Worm (Caenorhabditis elegans) whole organism, young adult: ENCODE measurements around the gene hyl-1.

Experiments used
- B0019.2 ChIP-seq: fragments of 200-800 bp; sonication (Bioruptor generic); conservative IDR thresholded peaks from 2 replicates; pipeline ENCODE4 v1.3.6; 2022; ENCODE audit warnings: missing genetic modification reagents, missing genetic modification characterization, missing compliant biosample characterization
- B0035.1 ChIP-seq: sonication (generic microtip); optimal IDR thresholded peaks from 2 replicates; lab custom pipeline; 2016; ENCODE audit warnings: missing genetic modification characterization, mild to moderate bottlenecking, missing compliant biosample characterization, missing genotype, missing genetic modification reagents
- B0336.3 ChIP-seq: fragments of 200-800 bp; sonication (Bioruptor generic); IDR thresholded peaks from 2 replicates; pipeline ENCODE4 v1.3.6; 2022; ENCODE audit warnings: missing genetic modification characterization, missing compliant biosample characterization
- C06A6.2 ChIP-seq: fragments of 200-800 bp; sonication (Bioruptor generic); conservative IDR thresholded peaks from 2 replicates; pipeline ENCODE4 v1.3.6; 2022; ENCODE audit warnings: missing genetic modification characterization, missing compliant biosample characterization
- D2030.7 ChIP-seq: fragments of 200-800 bp; sonication (Bioruptor generic); IDR thresholded peaks from 2 replicates; pipeline ENCODE4 v1.3.6; 2022; ENCODE audit warnings: missing genetic modification reagents, missing genetic modification characterization, missing compliant biosample characterization
- F10E7.11 ChIP-seq: sonication (generic microtip); optimal IDR thresholded peaks from 2 replicates; lab custom pipeline; 2017; ENCODE audit warnings: mild to moderate bottlenecking, missing genetic modification characterization, moderate library complexity, missing compliant biosample characterization
- F22D6.2 ChIP-seq: sonication (generic microtip); optimal IDR thresholded peaks from 2 replicates; lab custom pipeline; 2016; ENCODE audit warnings: mild to moderate bottlenecking, missing genetic modification characterization, missing compliant biosample characterization
- F33H1.4 ChIP-seq: fragments of 200-800 bp; sonication (Bioruptor generic); IDR thresholded peaks from 2 replicates; pipeline ENCODE4 v1.3.6; 2022; ENCODE audit warnings: missing genetic modification reagents, missing genetic modification characterization, missing compliant biosample characterization
- T26A5.8 ChIP-seq: sonication (generic microtip); optimal IDR thresholded peaks from 2 replicates; lab custom pipeline; 2016; ENCODE audit warnings: missing genetic modification characterization, missing compliant biosample characterization
- Y53G8AR.9 ChIP-seq: fragments of 200-800 bp; sonication (Bioruptor generic); conservative IDR thresholded peaks from 2 replicates; pipeline ENCODE4 v1.3.6; 2022; ENCODE audit warnings: missing genetic modification reagents, missing genetic modification characterization, missing compliant biosample characterization
- Y56A3A.18 ChIP-seq: fragments of 200-800 bp; sonication (Bioruptor generic); IDR thresholded peaks from 2 replicates; pipeline ENCODE4 v1.3.6; 2022; ENCODE audit warnings: missing genetic modification reagents, missing genetic modification characterization, missing compliant biosample characterization
- ZK185.1 ChIP-seq: sonication (generic microtip); optimal IDR thresholded peaks from 2 replicates; lab custom pipeline; 2016; ENCODE audit warnings: mild to moderate bottlenecking, missing genetic modification characterization, missing compliant biosample characterization; ENCODE audit not compliant: poor library complexity, severe bottlenecking
- aptf-2 ChIP-seq: fragments of 200-800 bp; sonication (Bioruptor generic); conservative IDR thresholded peaks from 2 replicates; pipeline ENCODE4 v1.3.6; 2022; ENCODE audit warnings: missing genetic modification reagents, missing genetic modification characterization, missing compliant biosample characterization
- attf-3 ChIP-seq: fragments of 200-800 bp; sonication (Bioruptor generic); conservative IDR thresholded peaks from 2 replicates; pipeline ENCODE4 v1.3.6; 2022; ENCODE audit warnings: missing genetic modification reagents, missing genetic modification characterization, missing compliant biosample characterization
- attf-5 ChIP-seq: fragments of 200-800 bp; sonication (Bioruptor generic); optimal IDR thresholded peaks from 2 replicates; lab custom pipeline; 2018; ENCODE audit warnings: mild to moderate bottlenecking, missing genetic modification characterization, missing compliant biosample characterization
- ccch-3 ChIP-seq: fragments of 200-800 bp; sonication (Bioruptor generic); optimal IDR thresholded peaks from 2 replicates; lab custom pipeline; 2018; ENCODE audit warnings: mild to moderate bottlenecking, missing genetic modification characterization, missing compliant biosample characterization
- ceh-100 ChIP-seq: fragments of 200-800 bp; sonication (Bioruptor generic); IDR thresholded peaks from 2 replicates; pipeline ENCODE4 v1.3.6; 2022; ENCODE audit warnings: missing genetic modification reagents, missing genetic modification characterization, missing compliant biosample characterization
- ceh-79 ChIP-seq: sonication (generic microtip); optimal IDR thresholded peaks from 2 replicates; lab custom pipeline; 2017; ENCODE audit warnings: mild to moderate bottlenecking, missing genetic modification characterization, missing compliant biosample characterization
- chd-7 ChIP-seq: sonication (generic microtip); optimal IDR thresholded peaks from 2 replicates; lab custom pipeline; 2016; ENCODE audit warnings: mild to moderate bottlenecking, missing genetic modification characterization, moderate library complexity, missing compliant biosample characterization
- die-1 ChIP-seq: sonication (generic microtip); optimal IDR thresholded peaks from 2 replicates; lab custom pipeline; 2016; ENCODE audit warnings: missing genotype, mild to moderate bottlenecking, missing genetic modification characterization, missing compliant biosample characterization
- dox-1 ChIP-seq: fragments of 200-800 bp; sonication (Bioruptor generic); IDR thresholded peaks from 2 replicates; pipeline ENCODE4 v1.3.6; 2022; ENCODE audit warnings: missing genetic modification reagents, missing genetic modification characterization, missing compliant biosample characterization
- efl-1 ChIP-seq: fragments of 150-350 bp; optimal IDR thresholded peaks from 2 replicates; lab custom pipeline; 2014; ENCODE audit warnings: missing biosample characterization, missing genetic modification reagents, missing genetic modification characterization
- ekl-4 ChIP-seq: fragments of 200-800 bp; sonication (Bioruptor generic); IDR thresholded peaks from 2 replicates; pipeline ENCODE4 v1.3.6; 2022; ENCODE audit warnings: missing genetic modification reagents, missing genetic modification characterization, missing compliant biosample characterization
- hmg-1.2 ChIP-seq: fragments of 200-800 bp; sonication (Bioruptor generic); IDR thresholded peaks from 2 replicates; pipeline ENCODE4 v1.3.6; 2022; ENCODE audit warnings: missing genetic modification reagents, missing genetic modification characterization, missing compliant biosample characterization
- hsf-1 ChIP-seq: fragments of 200-800 bp; sonication (Bioruptor generic); IDR thresholded peaks from 2 replicates; pipeline ENCODE4 v1.3.6; 2022; ENCODE audit warnings: missing genetic modification reagents, missing genetic modification characterization, missing compliant biosample characterization
- let-526 ChIP-seq: fragments of 200-800 bp; sonication (Bioruptor generic); IDR thresholded peaks from 2 replicates; pipeline ENCODE4 v1.3.6; 2022; ENCODE audit warnings: missing genetic modification reagents, missing genetic modification characterization, missing compliant biosample characterization
- lin-35 ChIP-seq, 3 experiments: fragments of 150-350 bp in 2 of 3; sonication (generic microtip) in 1 of 3; optimal IDR thresholded peaks; 2 replicates each; lab custom pipeline; 2014 to 2018; ENCODE audit warnings: missing biosample characterization in 3 of 3, missing genetic modification characterization in 3 of 3, missing genetic modification reagents in 3 of 3
- lin-40 ChIP-seq: sonication (generic microtip); optimal IDR thresholded peaks from 2 replicates; lab custom pipeline; 2016; ENCODE audit warnings: missing genetic modification characterization, mild to moderate bottlenecking, missing compliant biosample characterization, missing genotype, missing genetic modification reagents
- lsl-1 ChIP-seq: fragments of 200-800 bp; sonication (Bioruptor generic); optimal IDR thresholded peaks from 2 replicates; lab custom pipeline; 2018; ENCODE audit warnings: mild to moderate bottlenecking, missing genetic modification characterization, moderate library complexity, missing compliant biosample characterization
- madf-10 ChIP-seq: sonication (generic microtip); optimal IDR thresholded peaks from 2 replicates; lab custom pipeline; 2016; ENCODE audit warnings: mild to moderate bottlenecking, missing genetic modification characterization, missing compliant biosample characterization
- madf-8 ChIP-seq: fragments of 200-800 bp; sonication (Bioruptor generic); conservative IDR thresholded peaks from 2 replicates; pipeline ENCODE4 v1.3.6; 2022; ENCODE audit warnings: missing genetic modification reagents, missing genetic modification characterization, missing compliant biosample characterization
- nfya-2 ChIP-seq: fragments of 200-800 bp; sonication (Bioruptor generic); IDR thresholded peaks from 2 replicates; pipeline ENCODE4 v1.3.6; 2022; ENCODE audit warnings: missing genetic modification reagents, missing genetic modification characterization, missing compliant biosample characterization
- nfyb-1 ChIP-seq: fragments of 200-800 bp; sonication (Bioruptor generic); IDR thresholded peaks from 2 replicates; pipeline ENCODE4 v1.3.6; 2022; ENCODE audit warnings: missing genetic modification reagents, missing genetic modification characterization, missing compliant biosample characterization
- nhr-27 ChIP-seq: fragments of 200-800 bp; sonication (Bioruptor generic); optimal IDR thresholded peaks from 2 replicates; lab custom pipeline; 2018; ENCODE audit warnings: mild to moderate bottlenecking, missing genetic modification characterization, moderate library complexity, missing compliant biosample characterization
- nhr-80 ChIP-seq: sonication (generic microtip); optimal IDR thresholded peaks from 2 replicates; lab custom pipeline; 2016; ENCODE audit warnings: missing genetic modification characterization, missing compliant biosample characterization
- pbrm-1 ChIP-seq: fragments of 200-800 bp; sonication (Bioruptor generic); IDR thresholded peaks from 2 replicates; pipeline ENCODE4 v1.3.6; 2022; ENCODE audit warnings: missing genetic modification reagents, missing genetic modification characterization, missing compliant biosample characterization
- rcor-1 ChIP-seq: fragments of 200-800 bp; sonication (Bioruptor generic); IDR thresholded peaks from 2 replicates; pipeline ENCODE4 v1.3.6; 2022; ENCODE audit warnings: missing genetic modification reagents, missing genetic modification characterization, missing compliant biosample characterization
- rec-8 ChIP-seq, 2 experiments: sonication (generic microtip); optimal IDR thresholded peaks; 2 replicates each; lab custom pipeline; 2016; ENCODE audit warnings: mild to moderate bottlenecking in 2 of 2, missing genetic modification characterization in 2 of 2, missing genetic modification reagents in 2 of 2, missing genotype in 2 of 2, missing biosample characterization in 1 of 2, missing compliant biosample characterization in 1 of 2, moderate library complexity in 1 of 2
- snpc-1.1 ChIP-seq: sonication (generic microtip); optimal IDR thresholded peaks from 2 replicates; lab custom pipeline; 2017; ENCODE audit warnings: missing genetic modification characterization, mild to moderate bottlenecking, missing compliant biosample characterization, antibody characterized with exemption, moderate library complexity, missing genotype, missing genetic modification reagents; ENCODE audit not compliant: insufficient read depth
- snpc-4 ChIP-seq, 5 experiments: fragments of 150-350 bp in 1 of 5; sonication (generic microtip) in 4 of 5; optimal IDR thresholded peaks; 2 replicates each; lab custom pipeline; 2014 to 2018; ENCODE audit warnings: missing genetic modification characterization in 5 of 5, missing biosample characterization in 3 of 5, antibody characterized with exemption in 2 of 5, mild to moderate bottlenecking in 2 of 5, missing compliant biosample characterization in 2 of 5, missing genotype in 2 of 5, moderate library complexity in 2 of 5, missing genetic modification reagents in 1 of 5
- tbp1 ChIP-seq: fragments of 200-800 bp; sonication (Bioruptor generic); optimal IDR thresholded peaks from 2 replicates; lab custom pipeline; 2018; ENCODE audit warnings: mild to moderate bottlenecking, missing genetic modification characterization, missing compliant biosample characterization
- tlf-1 ChIP-seq: fragments of 200-800 bp; sonication (Bioruptor generic); optimal IDR thresholded peaks from 2 replicates; lab custom pipeline; 2018; ENCODE audit warnings: mild to moderate bottlenecking, missing genetic modification characterization, missing compliant biosample characterization
- unc-130 ChIP-seq: sonication (generic microtip); optimal IDR thresholded peaks from 2 replicates; lab custom pipeline; 2016; ENCODE audit warnings: missing genetic modification reagents, missing genetic modification characterization, missing compliant biosample characterization
- zim-3 ChIP-seq: sonication (generic microtip); optimal IDR thresholded peaks from 2 replicates; lab custom pipeline; 2017; ENCODE audit warnings: mild to moderate bottlenecking, missing genetic modification characterization, moderate library complexity, missing compliant biosample characterization
- ztf-18 ChIP-seq: sonication (generic microtip); optimal IDR thresholded peaks from 2 replicates; lab custom pipeline; 2016; ENCODE audit warnings: missing genotype, mild to moderate bottlenecking, missing genetic modification characterization, missing compliant biosample characterization
- ztf-25 ChIP-seq: fragments of 200-800 bp; sonication (Bioruptor generic); IDR thresholded peaks from 2 replicates; pipeline ENCODE4 v1.3.6; 2022; ENCODE audit warnings: missing genetic modification reagents, missing genetic modification characterization, missing compliant biosample characterization
- ztf-28 ChIP-seq: fragments of 200-800 bp; sonication (Bioruptor generic); IDR thresholded peaks from 2 replicates; pipeline ENCODE4 v1.3.6; 2022; ENCODE audit warnings: missing genetic modification reagents, missing genetic modification characterization, missing compliant biosample characterization

Gene hyl-1

DNA sequence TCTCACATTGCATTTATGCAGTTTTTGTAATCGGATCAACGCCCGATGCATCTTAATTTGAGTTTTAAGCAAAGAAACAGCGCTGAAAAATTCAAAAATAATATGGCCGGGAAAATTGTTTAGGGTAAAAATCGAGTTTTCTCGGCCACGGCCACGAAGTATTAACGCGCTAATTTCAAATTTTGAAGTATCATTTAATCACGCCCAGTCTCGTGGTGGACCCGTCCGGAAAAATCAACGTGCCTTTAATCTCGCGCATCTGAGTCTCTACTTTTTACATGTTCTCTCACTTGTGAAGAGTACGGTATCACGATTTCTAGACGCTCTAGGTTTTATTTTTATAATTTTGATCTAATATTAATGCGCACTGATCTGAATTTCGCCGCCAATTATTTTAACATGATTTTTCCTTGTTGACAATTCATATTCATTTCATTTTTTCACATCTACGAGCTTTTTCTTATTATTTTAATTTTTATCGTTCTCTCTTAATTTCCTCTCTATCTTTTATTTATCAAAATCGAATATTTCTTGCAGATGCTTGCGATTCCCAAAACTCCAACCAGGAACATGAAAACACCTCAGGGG is 40.1 kb upstream of the hyl-1 start, which contains the start of the genes acdh-13 and mesp-1 (continued):
- TF ChIP-seq ceh-100 (GFP tag; lab: Robert Waterston, UW) (peak; percentile 43; the same call in 1 of the 2 replicates), ekl-4 (GFP tag; lab: Robert Waterston, UW) (peak; percentile 74), unc-130 (GFP tag; lab: Kevin White, UChicago) (peak; percentile 94), lsl-1 (peak; percentile 90), ccch-3 (no peak), aptf-2 (peak; percentile 45; the same call in 1 of the 2 replicates), madf-10 (tag; lab: Kevin White, UChicago) (no peak), T26A5.8 (tag; lab: Kevin White, UChicago) (no peak), ztf-28 (GFP tag; lab: Robert Waterston, UW) (peak; percentile 84), chd-7 (no peak), ztf-25 (GFP tag; lab: Robert Waterston, UW) (0 out of 2 replicates have a peak, but pooled peaks have one; percentile 44), rcor-1 (GFP tag; lab: Robert Waterston, UW) (peak; percentile 76), ZK185.1 (tag; lab: Kevin White, UChicago) (peak; percentile 65), ceh-79 (tag; lab: Kevin White, UChicago) (no peak), B0019.2 (GFP tag; lab: Robert Waterston, UW) (peak; percentile 79), Y53G8AR.9 (no peak), lin-35 (GFP tag; optimal IDR thresholded peaks at IDR 0.05; lab: Kevin White, UChicago) (peak; percentile 9 to 63 (median 40)), attf-5 (no peak), snpc-4 (GFP tag; optimal IDR thresholded peaks at IDR 0.05; lab: Kevin White, UChicago) (peak; percentile 42), snpc-4 (tag; optimal IDR thresholded peaks at IDR 0.05; lab: Kevin White, UChicago) (peak; percentile 9 to 48 (median 26)), hmg-1.2 (GFP tag; lab: Robert Waterston, UW) (peak; percentile 78), pbrm-1 (peak; percentile 69; the same call in 1 of the 2 replicates), B0336.3 (GFP tag; lab: Robert Waterston, UW) (no peak), nfyb-1 (GFP tag; lab: Robert Waterston, UW) (peak; percentile 56; the same call in 1 of the 2 replicates), hsf-1 (peak; percentile 86), B0035.1 (tag; lab: Kevin White, UChicago) (no peak), attf-3 (0 out of 2 replicates have a peak, but pooled peaks have one; percentile 38), let-526 (GFP tag; lab: Robert Waterston, UW) (no peak), tbp1 (GFP tag; lab: Kevin White, UChicago) (peak; percentile 59), Y56A3A.18 (GFP tag; lab: Robert Waterston, UW) (no peak), nfya-2 (no peak), snpc-1.1 (tag; lab: Kevin White, UChicago) (peak; percentile 40), C06A6.2 (GFP tag; lab: Robert Waterston, UW) (no peak), die-1 (tag; lab: Kevin White, UChicago) (no peak), efl-1 (GFP tag; lab: Kevin White, UChicago) (peak; percentile 93), F33H1.4 (GFP tag; lab: Robert Waterston, UW) (peak; percentile 79), zim-3 (tag; lab: Kevin White, UChicago) (no peak), lin-40 (tag; lab: Kevin White, UChicago) (no peak), tlf-1 (GFP tag; lab: Kevin White, UChicago) (peak; percentile 86), rec-8 (tag; optimal IDR thresholded peaks at IDR 0.05; lab: Kevin White, UChicago) (peak; percentile 25 to 28), F10E7.11 (tag; lab: Kevin White, UChicago) (no peak), ztf-18 (tag; lab: Kevin White, UChicago) (peak; percentile 29), F22D6.2 (tag; lab: Kevin White, UChicago) (no peak), madf-8 (peak; percentile 94), nhr-27 (tag; lab: Kevin White, UChicago) (no peak), D2030.7 (GFP tag; lab: Robert Waterston, UW) (peak; percentile 95), nhr-80 (tag; lab: Kevin White, UChicago) (no peak), dox-1 (peak; percentile 92)
